Worm (Caenorhabditis elegans): ENCODE measurements around the gene F46E10.3.

F46E10.3 gene

ce11 chrV:6551707-6552390 is 33.8 kb downstream of the F46E10.3 start, which contains the start of gene twk-10 (continued):
- peak; percentile 75; the same call in 1 of the 2 replicates for TF ChIP-seq madf-9 (GFP tag; conservative IDR thresholded peaks at IDR 0.05)
- 0 out of 4 replicates have a peak, but pooled peaks of 1 of the 2 experiments have one; percentile 59 for TF ChIP-seq madf-5 (GFP tag; IDR thresholded peaks at IDR 0.05)
- TF ChIP-seq unc-62 (GFP tag; optimal IDR thresholded peaks at IDR 0.05 in 1 of 2) = no peak
- TF ChIP-seq unc-62 (tag; optimal IDR thresholded peaks at IDR 0.05) = no peak
- peak; percentile 70; the same call in 1 of the 2 replicates for TF ChIP-seq ZK337.2 (GFP tag; IDR thresholded peaks at IDR 0.05)
- TF ChIP-seq skn-1 (tag; optimal IDR thresholded peaks at IDR 0.05) = no peak
- TF ChIP-seq aly-2 (tag; optimal IDR thresholded peaks at IDR 0.05) = no peak
- no peak for TF ChIP-seq lin-13 (GFP tag; optimal IDR thresholded peaks at IDR 0.05)
- TF ChIP-seq tag-97 (GFP tag; IDR thresholded peaks at IDR 0.05) = no peak
- TF ChIP-seq hlh-30 (tag; optimal IDR thresholded peaks at IDR 0.05; ENCODE audit: insufficient read depth) = peak; percentile 15
- no peak for TF ChIP-seq R02D3.7 (tag; optimal IDR thresholded peaks at IDR 0.05)
- TF ChIP-seq hif-1 (tag; optimal IDR thresholded peaks at IDR 0.05) = no peak
- TF ChIP-seq ctbp-1 (GFP tag; IDR thresholded peaks at IDR 0.05) = 0 out of 2 replicates have a peak, but pooled peaks have one; percentile 27
- TF ChIP-seq nhr-25 (tag; optimal IDR thresholded peaks at IDR 0.05; ENCODE audit: borderline replicate concordance, insufficient read depth) = no peak
- TF ChIP-seq D1046.2 (GFP tag; IDR thresholded peaks at IDR 0.05) = 0 out of 2 replicates have a peak, but pooled peaks have one; percentile 49
- TF ChIP-seq ceh-62 (tag; optimal IDR thresholded peaks at IDR 0.05) = no peak

DNA sequence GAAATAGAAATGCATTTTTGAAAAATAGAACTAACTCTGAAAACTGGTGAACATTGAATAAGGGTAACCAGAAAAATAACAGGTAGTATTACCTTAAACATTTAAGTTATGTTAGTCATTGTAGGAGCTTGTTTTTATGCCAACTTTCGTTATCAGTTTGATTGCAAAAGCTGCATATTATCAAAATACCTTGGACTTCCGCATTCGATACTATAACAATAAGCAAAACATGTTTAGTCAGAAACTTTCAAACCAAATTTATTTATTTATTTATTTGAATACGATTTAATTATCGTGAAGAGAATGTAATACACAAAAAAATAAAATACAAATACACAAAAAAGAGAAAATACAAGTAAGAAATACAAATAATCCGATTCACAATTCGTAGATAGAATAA is 36.2 kb downstream of the F46E10.3 start, which contains the start of gene K04A8.19:
Gene K04A8.19, minus strand, starts transcription at position 101 of the 400 bp plus-strand sequence.
- TF ChIP-seq dmd-9 (GFP tag; IDR thresholded peaks at IDR 0.05) = no peak
- TF ChIP-seq Y75B8A.6 (GFP tag; IDR thresholded peaks at IDR 0.05) = no peak
- no peak for TF ChIP-seq Y5F2A.4 (GFP tag; optimal IDR thresholded peaks at IDR 0.05)
- TF ChIP-seq hmg-1.1 (GFP tag; IDR thresholded peaks at IDR 0.05) = no peak
- TF ChIP-seq daf-16 (GFP tag; optimal IDR thresholded peaks at IDR 0.05) = no peak
- TF ChIP-seq daf-16 (tag; optimal IDR thresholded peaks at IDR 0.05) = no peak
- no peak for TF ChIP-seq dve-1 (tag; optimal IDR thresholded peaks at IDR 0.05; ENCODE audit: insufficient read depth)
- no peak for TF ChIP-seq F49E8.2 (tag; optimal IDR thresholded peaks at IDR 0.05; ENCODE audit: borderline replicate concordance)
- no peak for TF ChIP-seq pqm-1 (tag; optimal IDR thresholded peaks at IDR 0.05)
- no peak for TF ChIP-seq dpl-1 (GFP tag; optimal IDR thresholded peaks at IDR 0.05)
- TF ChIP-seq mdl-1 (tag; optimal IDR thresholded peaks at IDR 0.05) = no peak
- TF ChIP-seq T26A8.4 (GFP tag; IDR thresholded peaks at IDR 0.05) = no peak

DNA sequence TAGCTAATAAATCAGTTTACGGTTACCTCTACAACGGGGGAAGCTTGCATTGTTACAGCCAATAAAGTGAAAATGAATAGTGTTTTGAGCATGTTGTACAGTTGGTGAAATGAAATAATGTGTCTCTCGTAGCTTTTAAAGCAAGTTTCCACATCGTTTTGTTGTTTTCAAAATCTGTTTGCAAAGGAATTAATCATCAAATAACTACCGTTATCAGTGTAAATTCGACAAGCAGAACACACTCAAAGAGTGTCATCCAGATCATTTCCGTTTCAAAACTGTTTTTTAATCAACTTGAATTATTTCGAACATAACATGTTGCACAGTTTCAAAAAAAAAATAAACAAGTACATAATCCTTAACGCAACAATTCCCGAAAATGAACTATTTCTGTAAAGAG is 38.9 kb downstream of the F46E10.3 start, which contains the start of gene spp-27:
Gene spp-27, minus strand, starts transcription at position 101 of the 400 bp plus-strand sequence.
- TF ChIP-seq jun-1 (tag; optimal IDR thresholded peaks at IDR 0.05) (no peak), nhr-102 (tag; optimal IDR thresholded peaks at IDR 0.05) (no peak), lin-1 (GFP tag; IDR thresholded peaks at IDR 0.05) (no peak)

ce11 chrV:6558103-6558502 is 40.0 kb downstream of the F46E10.3 start, which contains the start of gene spp-20:
spp-20 (minus strand) TSS chrV:6558203.
- TF ChIP-seq gei-8 (GFP tag; optimal IDR thresholded peaks at IDR 0.05) (no peak), mdt-29 (GFP tag; IDR thresholded peaks at IDR 0.05) (no peak), mdl-1 (tag; optimal IDR thresholded peaks at IDR 0.05) (no peak), zag-1 (tag; optimal IDR thresholded peaks at IDR 0.05) (no peak), ztf-11 (tag; optimal IDR thresholded peaks at IDR 0.05) (no peak), lsy-2 (tag; optimal IDR thresholded peaks at IDR 0.05) (no peak), mep-1 (tag; optimal IDR thresholded peaks at IDR 0.05) (no peak), daf-12 (tag; optimal IDR thresholded peaks at IDR 0.05) (no peak), unc-130 (GFP tag; optimal IDR thresholded peaks at IDR 0.05) (no peak), lir-3 (tag; optimal IDR thresholded peaks at IDR 0.05) (no peak), hlh-30 (tag; optimal IDR thresholded peaks at IDR 0.05; ENCODE audit: insufficient read depth) (no peak), ceh-28 (tag; optimal IDR thresholded peaks at IDR 0.05) (no peak), ceh-62 (tag; optimal IDR thresholded peaks at IDR 0.05) (no peak), duxl-1 (tag; optimal IDR thresholded peaks at IDR 0.05; ENCODE audit: poor library complexity) (no peak), D1046.2 (GFP tag; IDR thresholded peaks at IDR 0.05) (no peak), nhr-111 (GFP tag; optimal IDR thresholded peaks at IDR 0.05) (no peak), lin-1 (GFP tag; IDR thresholded peaks at IDR 0.05) (no peak), Y105C5A.15 (GFP tag; IDR thresholded peaks at IDR 0.05) (no peak), spr-3 (GFP tag; optimal IDR thresholded peaks at IDR 0.05) (no peak), T20F7.1 (GFP tag; optimal IDR thresholded peaks at IDR 0.05) (no peak)
